Worm (Caenorhabditis elegans): ENCODE measurements around the gene sfxn-1.3.

DNA sequence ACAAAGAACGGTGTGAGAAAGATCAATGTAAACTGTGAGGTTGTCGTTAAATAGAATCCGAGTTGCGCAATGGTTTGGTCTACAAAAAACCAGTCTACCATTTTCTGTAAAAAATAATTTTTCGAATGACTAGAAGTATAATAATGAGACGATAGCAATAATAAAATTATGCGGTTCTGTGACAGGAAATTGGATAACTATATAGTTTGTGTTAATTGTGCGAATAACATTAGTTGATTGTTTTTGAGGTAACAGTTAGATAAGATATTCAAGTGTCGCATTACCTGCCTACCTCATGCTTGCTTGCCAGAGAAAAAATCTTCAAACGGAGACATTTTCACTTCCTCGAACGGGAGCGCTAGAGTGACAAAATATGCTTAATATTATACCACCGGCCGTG, 15.2 kb downstream of the sfxn-1.3 start, which contains the start of gene str-18:
- no peak for TF ChIP-seq elt-1 (tag; optimal IDR thresholded peaks at IDR 0.05; ENCODE audit: borderline replicate concordance, insufficient read depth)
- TF ChIP-seq pha-4 (tag; optimal IDR thresholded peaks at IDR 0.05) = no peak
- no peak for TF ChIP-seq ztf-11 (tag; optimal IDR thresholded peaks at IDR 0.05)
- no peak for TF ChIP-seq nhr-28 (tag; optimal IDR thresholded peaks at IDR 0.05)
- TF ChIP-seq unc-62 (GFP tag; optimal IDR thresholded peaks at IDR 0.05) = no peak
- TF ChIP-seq drap-1 (GFP tag; optimal IDR thresholded peaks at IDR 0.05) = no peak
- TF ChIP-seq mep-1 (tag; optimal IDR thresholded peaks at IDR 0.05) = no peak
- TF ChIP-seq snpc-4 (tag; optimal IDR thresholded peaks at IDR 0.05) = no peak
- no peak for TF ChIP-seq M03D4.4 (tag; optimal IDR thresholded peaks at IDR 0.05)
- TF ChIP-seq elt-3 (tag; optimal IDR thresholded peaks at IDR 0.05) = no peak
- TF ChIP-seq lsy-2 (tag; optimal IDR thresholded peaks at IDR 0.05) = no peak
- no peak for TF ChIP-seq ces-1 (GFP tag; optimal IDR thresholded peaks at IDR 0.05)
- TF ChIP-seq nhr-237 (tag; optimal IDR thresholded peaks at IDR 0.05) = no peak
- TF ChIP-seq nhr-12 (tag; optimal IDR thresholded peaks at IDR 0.05) = no peak
